Worm (Caenorhabditis elegans): ENCODE results near the gene mrpl-46.

The mrpl-46 gene

ce11 chrIV:796521-797073 lies 4.0 kb upstream of the mrpl-46 start, which contains the start of the genes F56B3.11 and ech-5 (continued):
- no peak for TF ChIP-seq nfya-2 (GFP tag; IDR thresholded peaks at IDR 0.05)
- peak; percentile 9 for TF ChIP-seq tlf-1 (GFP tag; optimal IDR thresholded peaks at IDR 0.05)
- peak; percentile 55; the same call in 1 of the 2 replicates for TF ChIP-seq attf-3 (GFP tag; conservative IDR thresholded peaks at IDR 0.05)
- TF ChIP-seq cebp-1 (GFP tag; IDR thresholded peaks at IDR 0.05): no peak
- TF ChIP-seq cebp-1 (tag; optimal IDR thresholded peaks at IDR 0.05): peak; percentile 52
- peak; percentile 95 for TF ChIP-seq ceh-100 (GFP tag; IDR thresholded peaks at IDR 0.05)
- TF ChIP-seq unc-130 (GFP tag; optimal IDR thresholded peaks at IDR 0.05): peak; percentile 84
- TF ChIP-seq dox-1 (GFP tag; IDR thresholded peaks at IDR 0.05): peak; percentile 52; the same call in 1 of the 2 replicates
- TF ChIP-seq F39B2.1 (GFP tag; IDR thresholded peaks at IDR 0.05): no peak
- no peak for TF ChIP-seq Y79H2A.3 (GFP tag; conservative IDR thresholded peaks at IDR 0.05)
- no peak for TF ChIP-seq Y53G8AR.9 (GFP tag; conservative IDR thresholded peaks at IDR 0.05)
- TF ChIP-seq snpc-4 (GFP tag; optimal IDR thresholded peaks at IDR 0.05): no peak
- peak in 3 of 4 experiments; percentile 11 to 62 (median 35) for TF ChIP-seq snpc-4 (tag; optimal IDR thresholded peaks at IDR 0.05)
- TF ChIP-seq snpc-1.3 (tag; optimal IDR thresholded peaks at IDR 0.05; ENCODE audit: insufficient read depth): peak; percentile 24
- TF ChIP-seq ZK185.1 (tag; optimal IDR thresholded peaks at IDR 0.05; ENCODE audit: poor library complexity, severe bottlenecking): no peak
- peak; percentile 54 for TF ChIP-seq lsl-1 (GFP tag; optimal IDR thresholded peaks at IDR 0.05)
- TF ChIP-seq tbp1 (GFP tag; optimal IDR thresholded peaks at IDR 0.05): peak; percentile 40
- TF ChIP-seq ztf-25 (GFP tag; IDR thresholded peaks at IDR 0.05): no peak
- TF ChIP-seq sdz-38 (tag; optimal IDR thresholded peaks at IDR 0.05): no peak
- TF ChIP-seq lin-54 (GFP tag; optimal IDR thresholded peaks at IDR 0.05): peak; percentile 28
- peak; percentile 94 for TF ChIP-seq mcd-1 (GFP tag; IDR thresholded peaks at IDR 0.05)
- no peak for TF ChIP-seq B0261.1 (tag; optimal IDR thresholded peaks at IDR 0.05)
- TF ChIP-seq aptf-2 (GFP tag; conservative IDR thresholded peaks at IDR 0.05): 0 out of 2 replicates have a peak, but pooled peaks have one; percentile 25
- TF ChIP-seq lin-35 (GFP tag; optimal IDR thresholded peaks at IDR 0.05): peak in 1 of 3 experiments; percentile 32
- no peak for TF ChIP-seq T07F8.4 (tag; optimal IDR thresholded peaks at IDR 0.05)
- TF ChIP-seq gei-17 (GFP tag; optimal IDR thresholded peaks at IDR 0.05): no peak
- TF ChIP-seq ceh-91 (GFP tag; IDR thresholded peaks at IDR 0.05): no peak
- no peak for TF ChIP-seq atf-7 (tag; optimal IDR thresholded peaks at IDR 0.05)
- TF ChIP-seq nfyb-1 (GFP tag; IDR thresholded peaks at IDR 0.05): no peak

ce11 chrIV:801162-801561 lies 544 bp downstream of the mrpl-46 start:
- TF ChIP-seq Y79H2A.3 (GFP tag; conservative IDR thresholded peaks at IDR 0.05): no peak
- no peak for TF ChIP-seq let-526 (GFP tag; IDR thresholded peaks at IDR 0.05)
- no peak for TF ChIP-seq dpl-1 (GFP tag; optimal IDR thresholded peaks at IDR 0.05)
- no peak for TF ChIP-seq lin-35 (GFP tag; optimal IDR thresholded peaks at IDR 0.05)
- no peak for TF ChIP-seq him-1 (tag; optimal IDR thresholded peaks at IDR 0.05)
- no peak for TF ChIP-seq F57A8.1 (GFP tag; optimal IDR thresholded peaks at IDR 0.05)
- no peak for TF ChIP-seq ceh-79 (tag; optimal IDR thresholded peaks at IDR 0.05)
- TF ChIP-seq akir-1 (GFP tag; optimal IDR thresholded peaks at IDR 0.05): no peak
- no peak for TF ChIP-seq ekl-4 (GFP tag; IDR thresholded peaks at IDR 0.05)
- no peak for TF ChIP-seq ceh-40 (GFP tag; IDR thresholded peaks at IDR 0.05)
- TF ChIP-seq pha-4 (tag; optimal IDR thresholded peaks at IDR 0.05): no peak
- TF ChIP-seq ztf-3 (GFP tag; optimal IDR thresholded peaks at IDR 0.05): no peak
- TF ChIP-seq snpc-3.4 (tag; optimal IDR thresholded peaks at IDR 0.05): no peak
- TF ChIP-seq B0336.3 (GFP tag; IDR thresholded peaks at IDR 0.05): no peak
- no peak for TF ChIP-seq dpff-1 (tag; optimal IDR thresholded peaks at IDR 0.05)
- no peak for TF ChIP-seq ztf-22 (GFP tag; optimal IDR thresholded peaks at IDR 0.05)
- no peak for TF ChIP-seq K11D2.4 (GFP tag; IDR thresholded peaks at IDR 0.05)
- no peak for TF ChIP-seq T07F8.4 (tag; optimal IDR thresholded peaks at IDR 0.05)
- no peak for TF ChIP-seq lin-54 (GFP tag; optimal IDR thresholded peaks at IDR 0.05)
- no peak for TF ChIP-seq mes-4 (tag; optimal IDR thresholded peaks at IDR 0.05)

Measured in whole organism, young adult.